Fruit fly (Drosophila melanogaster) whole organism, embryonic: Measurements from ENCODE around the gene CG15894.

Source experiments
- Atf-2 ChIP-seq: fragments of 200-800 bp; sonication (Bioruptor generic); optimal IDR thresholded peaks from 2 replicates; lab custom pipeline; 2016; ENCODE audit warnings: missing biosample characterization, missing genetic modification characterization
- CG10267 ChIP-seq: fragments of 200-800 bp; sonication (Bioruptor generic); optimal IDR thresholded peaks from 2 replicates; lab custom pipeline; 2018; ENCODE audit warnings: missing biosample characterization, mild to moderate bottlenecking, missing genetic modification characterization, moderate library complexity
- CG11247 ChIP-seq: fragments of 200-800 bp; sonication (Bioruptor generic); IDR thresholded peaks from 2 replicates; pipeline ENCODE4 v1.3.6; 2022; ENCODE audit warnings: missing biosample characterization, missing genetic modification characterization
- CG11398 ChIP-seq: fragments of 200-800 bp; sonication (Bioruptor generic); optimal IDR thresholded peaks from 2 replicates; lab custom pipeline; 2016; ENCODE audit warnings: missing biosample characterization, missing genetic modification characterization
- CG11456 ChIP-seq: fragments of 200-800 bp; sonication (Bioruptor generic); IDR thresholded peaks from 3 replicates; pipeline ENCODE4 v1.3.6; 2022; ENCODE audit warnings: missing biosample characterization, missing genetic modification characterization
- CG12155 ChIP-seq: fragments of 200-800 bp; sonication (Bioruptor generic); optimal IDR thresholded peaks from 3 replicates; lab custom pipeline; 2016; ENCODE audit warnings: missing biosample characterization, missing genetic modification characterization
- CG12236 ChIP-seq: fragments of 200-800 bp; sonication (Bioruptor generic); optimal IDR thresholded peaks from 2 replicates; lab custom pipeline; 2016; ENCODE audit warnings: missing biosample characterization, missing genetic modification characterization
- CG12659 ChIP-seq: fragments of 200-800 bp; sonication (Bioruptor generic); optimal IDR thresholded peaks from 3 replicates; lab custom pipeline; 2017; ENCODE audit warnings: mild to moderate bottlenecking, missing biosample characterization, missing genetic modification reagents, missing genetic modification characterization
- CG13894 ChIP-seq: fragments of 200-800 bp; sonication (Bioruptor generic); optimal IDR thresholded peaks from 3 replicates; lab custom pipeline; 2018; ENCODE audit warnings: missing biosample characterization, mild to moderate bottlenecking, missing genetic modification characterization, moderate library complexity
- CG17612 ChIP-seq: fragments of 200-800 bp; sonication (Bioruptor generic); IDR thresholded peaks from 2 replicates; pipeline ENCODE4 v1.3.6; 2022; ENCODE audit warnings: missing biosample characterization, missing genetic modification characterization
- CG17829 ChIP-seq: fragments of 200-800 bp; optimal IDR thresholded peaks from 2 replicates; lab custom pipeline; 2019; ENCODE audit warnings: missing biosample characterization, mild to moderate bottlenecking, missing genetic modification characterization, moderate library complexity
- CG1832 ChIP-seq: fragments of 200-800 bp; sonication (Bioruptor generic); optimal IDR thresholded peaks from 2 replicates; lab custom pipeline; 2017; ENCODE audit warnings: missing biosample characterization, mild to moderate bottlenecking, missing genetic modification characterization, inconsistent platforms
- CG2712 ChIP-seq: fragments of 200-800 bp; optimal IDR thresholded peaks from 3 replicates; lab custom pipeline; 2019; ENCODE audit warnings: missing biosample characterization, mild to moderate bottlenecking, missing genetic modification characterization, moderate library complexity
- CG34422 ChIP-seq: fragments of 200-800 bp; sonication (Bioruptor generic); IDR thresholded peaks from 3 replicates; pipeline ENCODE4 v1.3.6; 2022; ENCODE audit warnings: missing biosample characterization, missing genetic modification characterization
- CG3726 ChIP-seq: fragments of 200-800 bp; sonication (Bioruptor generic); IDR thresholded peaks from 3 replicates; pipeline ENCODE4, ENCODE4 v1.3.6; 2022; ENCODE audit warnings: missing biosample characterization, missing genetic modification characterization
- CG4820 ChIP-seq: fragments of 200-800 bp; sonication (Bioruptor generic); optimal IDR thresholded peaks from 3 replicates; lab custom pipeline; 2016; ENCODE audit warnings: missing biosample characterization, missing genetic modification characterization
- CG8924 ChIP-seq: fragments of 200-800 bp; optimal IDR thresholded peaks from 3 replicates; lab custom pipeline; 2019; ENCODE audit warnings: missing biosample characterization, mild to moderate bottlenecking, missing genetic modification characterization, moderate library complexity
- CG9797 ChIP-seq: fragments of 200-800 bp; sonication (Bioruptor generic); optimal IDR thresholded peaks from 3 replicates; lab custom pipeline; 2018; ENCODE audit warnings: missing biosample characterization, mild to moderate bottlenecking, missing genetic modification characterization
- Camta ChIP-seq: fragments of 200-800 bp; sonication (Bioruptor generic); optimal IDR thresholded peaks from 2 replicates; lab custom pipeline; 2016; ENCODE audit warnings: missing biosample characterization, missing genetic modification characterization
- CrebB ChIP-seq: fragments of 200-800 bp; sonication (Bioruptor generic); optimal IDR thresholded peaks from 3 replicates; lab custom pipeline; 2018; ENCODE audit warnings: missing biosample characterization, mild to moderate bottlenecking, missing genetic modification characterization
- Ets65A ChIP-seq: fragments of 200-800 bp; sonication (Bioruptor generic); peaks from one replicate; lab custom pipeline; 2016; ENCODE audit warnings: missing biosample characterization, missing genetic modification characterization
- Hand ChIP-seq: fragments of 200-800 bp; sonication (Bioruptor generic); optimal IDR thresholded peaks from 2 replicates; lab custom pipeline; 2017; ENCODE audit warnings: mild to moderate bottlenecking, missing biosample characterization, missing genetic modification reagents, missing genetic modification characterization
- NK7.1 ChIP-seq: fragments of 200-800 bp; sonication (Bioruptor generic); optimal IDR thresholded peaks from 3 replicates; lab custom pipeline; 2016; ENCODE audit warnings: missing biosample characterization, missing genetic modification characterization
- Neu2 ChIP-seq: fragments of 200-800 bp; sonication (Bioruptor generic); optimal IDR thresholded peaks from 3 replicates; lab custom pipeline; 2016; ENCODE audit warnings: missing biosample characterization, missing genetic modification characterization, borderline replicate concordance
- Nf-YC ChIP-seq: fragments of 200-800 bp; optimal IDR thresholded peaks from 3 replicates; lab custom pipeline; 2019; ENCODE audit warnings: missing biosample characterization, mild to moderate bottlenecking, missing genetic modification characterization, moderate library complexity
- Six4 ChIP-seq: fragments of 200-800 bp; sonication (Bioruptor generic); optimal IDR thresholded peaks from 2 replicates; lab custom pipeline; 2016; ENCODE audit warnings: missing biosample characterization, missing genetic modification characterization
- Sox102F ChIP-seq: fragments of 200-800 bp; sonication (Bioruptor generic); optimal IDR thresholded peaks from 2 replicates; lab custom pipeline; 2018; ENCODE audit warnings: missing biosample characterization, mild to moderate bottlenecking, missing genetic modification characterization, moderate library complexity
- Spps ChIP-seq: fragments of 200-800 bp; sonication (Bioruptor generic); optimal IDR thresholded peaks from 2 replicates; lab custom pipeline; 2018; ENCODE audit warnings: missing biosample characterization, mild to moderate bottlenecking, missing genetic modification characterization
- abd-A ChIP-seq: fragments of 200-800 bp; sonication (Bioruptor generic); optimal IDR thresholded peaks from 3 replicates; lab custom pipeline; 2019; ENCODE audit warnings: missing biosample characterization, mild to moderate bottlenecking, missing genetic modification characterization, moderate library complexity
- amos ChIP-seq: fragments of 200-800 bp; sonication (Bioruptor generic); IDR thresholded peaks from 2 replicates; pipeline ENCODE4 v1.3.6; 2022; ENCODE audit warnings: missing biosample characterization, missing genetic modification characterization; ENCODE audit not compliant: partially characterized antibody
- chn ChIP-seq: fragments of 200-800 bp; sonication (Bioruptor generic); optimal IDR thresholded peaks from 2 replicates; lab custom pipeline; 2016; ENCODE audit warnings: missing biosample characterization, missing genetic modification characterization
- corto ChIP-seq: fragments of 200-800 bp; sonication (Bioruptor generic); optimal IDR thresholded peaks from 2 replicates; lab custom pipeline; 2016; ENCODE audit warnings: missing biosample characterization, mild to moderate bottlenecking, missing genetic modification characterization, moderate library complexity
- gro ChIP-seq: fragments of 200-800 bp; sonication (Bioruptor generic); optimal IDR thresholded peaks from 2 replicates; lab custom pipeline; 2016; ENCODE audit warnings: missing biosample characterization, missing genetic modification characterization
- gsb-n ChIP-seq: fragments of 200-800 bp; sonication (Bioruptor generic); optimal IDR thresholded peaks from 3 replicates; lab custom pipeline; 2018; ENCODE audit warnings: missing biosample characterization, mild to moderate bottlenecking, missing genetic modification characterization
- kah ChIP-seq: fragments of 200-800 bp; sonication (Bioruptor generic); optimal IDR thresholded peaks from 2 replicates; lab custom pipeline; 2018; ENCODE audit warnings: missing biosample characterization, mild to moderate bottlenecking, missing genetic modification characterization
- kni ChIP-seq: fragments of 200-800 bp; sonication (Bioruptor generic); optimal IDR thresholded peaks from 3 replicates; lab custom pipeline; 2017; ENCODE audit warnings: mild to moderate bottlenecking, missing biosample characterization, missing genetic modification reagents, missing genetic modification characterization
- lov ChIP-seq, 2 experiments: fragments of 200-800 bp in 1 of 2; fragments of >200 bp in 1 of 2; sonication (Bioruptor generic) in 1 of 2; IDR thresholded peaks in 1 of 2; optimal IDR thresholded peaks in 1 of 2; 2 replicates in 1 of 2; 3 replicates in 1 of 2; pipeline versions ENCODE4 v1.3.6 to Lab custom; 2017 to 2022; ENCODE audit warnings: missing biosample characterization in 1 of 2, missing genetic modification characterization in 1 of 2
- maf-S ChIP-seq: fragments of 200-800 bp; sonication (Bioruptor generic); optimal IDR thresholded peaks from 2 replicates; lab custom pipeline; 2016; ENCODE audit warnings: missing biosample characterization, missing genetic modification characterization
- pnt ChIP-seq: fragments of 200-800 bp; sonication (Bioruptor generic); optimal IDR thresholded peaks from 3 replicates; lab custom pipeline; 2016; ENCODE audit warnings: missing biosample characterization, missing genetic modification characterization
- repo ChIP-seq: fragments of 200-800 bp; sonication (Bioruptor generic); optimal IDR thresholded peaks from 2 replicates; lab custom pipeline; 2016; ENCODE audit warnings: missing biosample characterization, missing genetic modification characterization
- salm ChIP-seq: fragments of 200-800 bp; sonication (Bioruptor generic); optimal IDR thresholded peaks from 2 replicates; lab custom pipeline; 2018; ENCODE audit warnings: missing biosample characterization, mild to moderate bottlenecking, missing genetic modification characterization
- scrt ChIP-seq: fragments of 200-800 bp; sonication (Bioruptor generic); optimal IDR thresholded peaks from 2 replicates; lab custom pipeline; 2018; ENCODE audit warnings: missing biosample characterization, mild to moderate bottlenecking, missing genetic modification characterization, moderate library complexity
- slbo ChIP-seq: fragments of 200-800 bp; sonication (Bioruptor generic); IDR thresholded peaks from 2 replicates; pipeline ENCODE4 v1.3.6; 2022; ENCODE audit warnings: missing biosample characterization, missing genetic modification characterization
- sqz ChIP-seq: fragments of 200-800 bp; sonication (Bioruptor generic); optimal IDR thresholded peaks from 3 replicates; lab custom pipeline; 2018; ENCODE audit warnings: missing biosample characterization, mild to moderate bottlenecking, missing genetic modification characterization
- tll ChIP-seq, 2 experiments: fragments of 200-800 bp in 1 of 2; fragments of >200 bp in 1 of 2; sonication (Bioruptor generic) in 1 of 2; optimal IDR thresholded peaks; 2 replicates each; lab custom pipeline; 2017 to 2019; ENCODE audit warnings: missing biosample characterization in 2 of 2, missing genetic modification characterization in 2 of 2, mild to moderate bottlenecking in 1 of 2, moderate library complexity in 1 of 2
- trem ChIP-seq: fragments of 200-800 bp; optimal IDR thresholded peaks from 3 replicates; lab custom pipeline; 2019; ENCODE audit warnings: missing biosample characterization, mild to moderate bottlenecking, missing genetic modification characterization, moderate library complexity
- unc-4 ChIP-seq: fragments of 200-800 bp; sonication (Bioruptor generic); IDR thresholded peaks from 2 replicates; pipeline ENCODE4 v1.3.6; 2022; ENCODE audit warnings: missing biosample characterization, missing genetic modification characterization; ENCODE audit not compliant: partially characterized antibody
- wor ChIP-seq: fragments of 200-800 bp; sonication (Bioruptor generic); IDR thresholded peaks from 2 replicates; pipeline ENCODE4 v1.3.6; 2022; ENCODE audit warnings: missing biosample characterization, missing genetic modification characterization

Gene CG15894

DNA sequence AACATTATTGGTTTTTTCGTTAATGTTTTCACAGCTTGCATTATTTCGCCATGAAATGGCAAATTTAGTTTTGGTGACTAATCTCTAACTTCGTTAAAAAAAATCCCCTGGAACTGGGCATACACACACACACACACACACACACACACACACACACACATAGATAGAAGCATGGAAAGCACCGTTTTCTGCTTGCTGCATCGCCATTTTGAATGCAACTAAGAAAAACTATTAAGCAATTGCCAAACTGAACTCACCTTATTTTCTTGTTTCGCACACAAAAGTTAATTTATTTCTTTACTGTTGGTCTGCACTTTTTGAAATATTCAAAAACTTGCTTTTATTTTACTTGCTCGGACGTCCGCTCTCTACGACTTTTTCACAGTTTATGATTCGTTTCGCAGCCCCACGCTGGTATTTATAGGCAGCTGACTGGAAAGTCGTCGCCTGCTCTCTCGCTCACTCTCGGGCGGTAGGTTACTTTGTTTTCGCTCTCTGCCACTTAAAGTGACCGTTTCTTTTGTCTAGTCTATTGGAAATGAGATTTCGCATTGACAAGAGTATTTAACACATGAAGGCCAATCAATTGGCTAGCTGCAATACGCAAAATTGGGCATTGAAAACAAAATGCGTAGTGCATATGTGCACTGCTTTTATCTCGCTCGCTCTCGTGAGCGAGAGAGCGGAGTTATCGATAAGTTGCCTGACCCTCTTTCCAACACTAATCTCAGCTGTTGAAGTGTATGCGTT, 30.0 kb upstream of the CG15894 start (continued):
- peak; percentile 87 for TF ChIP-seq CG1832 (GFP tag; lab: Kevin White, UChicago)
- TF ChIP-seq Hand (GFP tag; lab: Kevin White, UChicago) = no peak
- TF ChIP-seq wor (GFP tag; lab: Robert Waterston, UW) = no peak
- TF ChIP-seq CG12236 (GFP tag; lab: Kevin White, UChicago) = no peak
- TF ChIP-seq CG3726 (GFP tag; lab: Robert Waterston, UW) = no peak
- peak; percentile 16 for TF ChIP-seq Nf-YC (tag; lab: Kevin White, UChicago)
- peak; percentile 1 for TF ChIP-seq chn
- TF ChIP-seq CG11247 (GFP tag; lab: Robert Waterston, UW) = no peak
- TF ChIP-seq NK7.1 (GFP tag; lab: Kevin White, UChicago) = no peak
- TF ChIP-seq sqz (GFP tag; lab: Kevin White, UChicago) = peak; percentile 55
- no peak for TF ChIP-seq Spps
- TF ChIP-seq Six4 (GFP tag; lab: Kevin White, UChicago) = no peak
- peak; percentile 53 for TF ChIP-seq Ets65A
- peak; percentile 58 for TF ChIP-seq CG12659 (GFP tag; lab: Kevin White, UChicago)
- TF ChIP-seq repo (GFP tag; lab: Kevin White, UChicago) = peak; percentile 14
- TF ChIP-seq abd-A = peak; percentile 43
- no peak for TF ChIP-seq slbo
- peak; percentile 7 for TF ChIP-seq kah
- TF ChIP-seq Neu2 (GFP tag; lab: Kevin White, UChicago) = no peak
- peak; percentile 89 for TF ChIP-seq gsb-n
- peak; percentile 94 for TF ChIP-seq CG10267 (tag; lab: Kevin White, UChicago)
- peak; percentile 26 for TF ChIP-seq CG8924 (tag; lab: Kevin White, UChicago)
- TF ChIP-seq CG12155 (GFP tag; lab: Kevin White, UChicago) = no peak
- peak; percentile 13 for TF ChIP-seq CG17829 (tag; lab: Kevin White, UChicago)
- no peak for TF ChIP-seq corto
- TF ChIP-seq CG34422 (GFP tag; lab: Robert Waterston, UW) = peak; percentile 63; the same call in 2 of the 3 replicates
- no peak for TF ChIP-seq pnt (GFP tag; lab: Kevin White, UChicago)
- peak; percentile 1 for TF ChIP-seq maf-S
- peak; percentile 38 for TF ChIP-seq gro
- peak in 1 of 2 experiments; percentile 9 for TF ChIP-seq tll (GFP tag; optimal IDR thresholded peaks at IDR 0.05; lab: Kevin White, UChicago)
- TF ChIP-seq trem (tag; lab: Kevin White, UChicago) = peak; percentile 27
- TF ChIP-seq salm = no peak
- no peak for TF ChIP-seq Sox102F
- peak; percentile 46 for TF ChIP-seq CG11398 (GFP tag; lab: Kevin White, UChicago)
- TF ChIP-seq CG11456 (GFP tag; lab: Robert Waterston, UW) = peak; percentile 45; the same call in 1 of the 3 replicates
- peak; percentile 33 for TF ChIP-seq Atf-2 (GFP tag; lab: Kevin White, UChicago)
- no peak for TF ChIP-seq CG4820
- TF ChIP-seq amos (GFP tag; lab: Robert Waterston, UW) = peak; percentile 26; the same call in 1 of the 2 replicates
- TF ChIP-seq CG2712 (tag; lab: Kevin White, UChicago) = peak; percentile 3
- peak; percentile 34; the same call in 1 of the 2 replicates for TF ChIP-seq unc-4 (GFP tag; lab: Robert Waterston, UW)
- TF ChIP-seq kni (GFP tag; lab: Kevin White, UChicago) = peak; percentile 40
- no peak for TF ChIP-seq CrebB (tag; lab: Kevin White, UChicago)
- peak; percentile 34 for TF ChIP-seq scrt (GFP tag; lab: Kevin White, UChicago)
- TF ChIP-seq CG9797 (GFP tag; lab: Kevin White, UChicago) = peak; percentile 44
- TF ChIP-seq lov (optimal IDR thresholded peaks at IDR 0.05; lab: Kevin White, UChicago) = no peak
- TF ChIP-seq lov (GFP tag; IDR thresholded peaks at IDR 0.05; lab: Robert Waterston, UW) = no peak
- TF ChIP-seq CG17612 (GFP tag; lab: Robert Waterston, UW) = no peak
- peak; percentile 41 for TF ChIP-seq Camta
- TF ChIP-seq CG13894 (tag; lab: Kevin White, UChicago) = peak; percentile 17
